Fruit fly (Drosophila melanogaster) whole organism, embryonic: ENCODE results near the gene CG9664.

Experiments used
- CG11085 ChIP-seq: fragments of 200-800 bp; sonication (Bioruptor generic); IDR thresholded peaks from 2 replicates; pipeline ENCODE4 v1.3.6; 2022; ENCODE audit warnings: missing biosample characterization, missing genetic modification characterization
- CG6854 ChIP-seq: fragments of 200-800 bp; sonication (Bioruptor generic); optimal IDR thresholded peaks from 3 replicates; lab custom pipeline; 2017; ENCODE audit warnings: missing biosample characterization, mild to moderate bottlenecking, missing genetic modification characterization
- E2f1 ChIP-seq: fragments of 200-800 bp; sonication (Bioruptor generic); IDR thresholded peaks from 2 replicates; pipeline ENCODE4 v1.3.6; 2022; ENCODE audit warnings: missing biosample characterization, missing genetic modification characterization
- Sin3A ChIP-seq: fragments of >200 bp; optimal IDR thresholded peaks from 2 replicates; lab custom pipeline; 2018

DNA sequence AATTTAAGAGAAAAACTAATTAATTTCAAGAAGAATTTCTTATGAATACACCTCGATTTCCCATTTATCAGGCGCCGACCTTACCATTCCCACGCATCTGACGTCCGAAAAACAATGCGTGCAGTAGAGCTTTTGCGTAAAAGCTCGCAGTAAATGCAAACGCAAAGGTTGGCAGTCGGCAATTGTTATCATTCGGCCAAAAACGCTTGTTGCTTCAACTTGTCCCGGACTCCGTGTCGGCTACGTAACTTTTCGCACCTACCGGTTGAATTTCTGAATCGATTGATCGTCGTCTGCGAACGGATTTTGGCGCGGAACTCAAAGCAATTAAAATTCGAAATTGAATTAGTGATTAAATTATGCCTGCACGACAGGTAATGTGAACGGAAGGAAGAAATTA lies 9.4 kb upstream of the CG9664 start, which contains the start of gene CG3277:
- TF ChIP-seq CG11085 (no peak), Sin3A (lab: Kevin White, UChicago) (no peak), E2f1 (no peak), CG6854 (GFP tag; lab: Kevin White, UChicago) (no peak)
